Worm (Caenorhabditis elegans) whole organism, L2 larva: Measurements from ENCODE around the gene snb-6.

Source experiments
- C34F6.9 ChIP-seq: fragments of 150-350 bp; optimal IDR thresholded peaks from 2 replicates; lab custom pipeline; 2014; ENCODE audit warnings: missing biosample characterization, missing genetic modification characterization
- F13H6.1 ChIP-seq: sonication (generic microtip); optimal IDR thresholded peaks from 2 replicates; lab custom pipeline; 2016; ENCODE audit warnings: missing genetic modification characterization, missing compliant biosample characterization
- R02D3.7 ChIP-seq: fragments of 150-350 bp; optimal IDR thresholded peaks from 2 replicates; lab custom pipeline; 2014; ENCODE audit warnings: missing biosample characterization, missing genetic modification characterization
- ZK546.5 ChIP-seq: sonication (generic microtip); optimal IDR thresholded peaks from 2 replicates; lab custom pipeline; 2017; ENCODE audit warnings: missing biosample characterization, missing genetic modification characterization
- alr-1 ChIP-seq: fragments of 150-350 bp; optimal IDR thresholded peaks from 2 replicates; lab custom pipeline; 2014; ENCODE audit warnings: missing biosample characterization, missing genetic modification characterization
- aly-2 ChIP-seq: fragments of 150-350 bp; optimal IDR thresholded peaks from 2 replicates; lab custom pipeline; 2014; ENCODE audit warnings: missing biosample characterization, missing genetic modification characterization
- ceh-16 ChIP-seq: fragments of 150-350 bp; optimal IDR thresholded peaks from 2 replicates; lab custom pipeline; 2014; ENCODE audit warnings: missing biosample characterization, missing genetic modification characterization
- ceh-82 ChIP-seq: fragments of 150-350 bp; optimal IDR thresholded peaks from 2 replicates; lab custom pipeline; 2014; ENCODE audit warnings: missing biosample characterization, missing genetic modification characterization
- crh-2 ChIP-seq: sonication (generic microtip); optimal IDR thresholded peaks from 2 replicates; lab custom pipeline; 2017; ENCODE audit warnings: missing biosample characterization, missing genetic modification characterization
- dmd-4 ChIP-seq: sonication (generic microtip); optimal IDR thresholded peaks from 2 replicates; lab custom pipeline; 2017; ENCODE audit warnings: missing biosample characterization, missing genetic modification characterization
- elt-3 ChIP-seq: sonication (generic microtip); optimal IDR thresholded peaks from 2 replicates; lab custom pipeline; 2017; ENCODE audit warnings: missing biosample characterization, missing genetic modification characterization
- fos-1 ChIP-seq: fragments of 150-350 bp; optimal IDR thresholded peaks from 2 replicates; lab custom pipeline; 2014; ENCODE audit warnings: missing biosample characterization, missing genetic modification characterization
- gmeb-1 ChIP-seq: fragments of 150-350 bp; optimal IDR thresholded peaks from 2 replicates; lab custom pipeline; 2014; ENCODE audit warnings: missing biosample characterization, missing genetic modification characterization
- lin-11 ChIP-seq: fragments of 150-350 bp; sonication (generic microtip); optimal IDR thresholded peaks from 2 replicates; lab custom pipeline; 2014; ENCODE audit warnings: missing biosample characterization, missing genetic modification characterization, inconsistent platforms, mixed read lengths
- lin-13 ChIP-seq: fragments of 150-350 bp; optimal IDR thresholded peaks from 2 replicates; lab custom pipeline; 2014; ENCODE audit warnings: missing biosample characterization, missing genetic modification reagents, missing genetic modification characterization
- lin-39 ChIP-seq: fragments of 150-350 bp; optimal IDR thresholded peaks from 2 replicates; lab custom pipeline; 2014; ENCODE audit warnings: missing biosample characterization, missing genetic modification reagents, missing genetic modification characterization
- lsy-2 ChIP-seq, 2 experiments: fragments of 150-350 bp in 1 of 2; sonication (generic microtip) in 1 of 2; optimal IDR thresholded peaks; 2 replicates each; lab custom pipeline; 2014 to 2017; ENCODE audit warnings: missing biosample characterization in 2 of 2, missing genetic modification characterization in 2 of 2
- mbf-1 ChIP-seq: sonication (generic microtip); optimal IDR thresholded peaks from 2 replicates; lab custom pipeline; 2017; ENCODE audit warnings: missing biosample characterization, missing genetic modification characterization
- nhr-11 ChIP-seq: fragments of 150-350 bp; optimal IDR thresholded peaks from 2 replicates; lab custom pipeline; 2014; ENCODE audit warnings: missing biosample characterization, missing genetic modification characterization
- nhr-12 ChIP-seq: fragments of 150-350 bp; optimal IDR thresholded peaks from 2 replicates; lab custom pipeline; 2014; ENCODE audit warnings: missing biosample characterization, missing genetic modification characterization
- nhr-129 ChIP-seq: fragments of 150-350 bp; optimal IDR thresholded peaks from 2 replicates; lab custom pipeline; 2014; ENCODE audit warnings: missing biosample characterization, missing genetic modification characterization
- nhr-21 ChIP-seq: fragments of 150-350 bp; optimal IDR thresholded peaks from 2 replicates; lab custom pipeline; 2014; ENCODE audit warnings: missing biosample characterization, missing genetic modification characterization
- nhr-23 ChIP-seq: fragments of 150-350 bp; optimal IDR thresholded peaks from 2 replicates; lab custom pipeline; 2014; ENCODE audit warnings: missing biosample characterization, missing genetic modification reagents, missing genetic modification characterization
- nhr-237 ChIP-seq: fragments of 150-350 bp; optimal IDR thresholded peaks from 2 replicates; lab custom pipeline; 2014; ENCODE audit warnings: missing biosample characterization, missing genetic modification characterization
- nhr-25 ChIP-seq: fragments of 150-350 bp; sonication (generic microtip); optimal IDR thresholded peaks from 3 replicates; lab custom pipeline; 2014; ENCODE audit warnings: missing biosample characterization, missing genetic modification characterization
- nhr-6 ChIP-seq: fragments of 150-350 bp; optimal IDR thresholded peaks from 2 replicates; lab custom pipeline; 2014; ENCODE audit warnings: missing biosample characterization, missing genetic modification characterization
- peb-1 ChIP-seq: fragments of 150-350 bp; optimal IDR thresholded peaks from 2 replicates; lab custom pipeline; 2014; ENCODE audit warnings: missing biosample characterization, missing genetic modification characterization
- skn-1 ChIP-seq: sonication (generic microtip); optimal IDR thresholded peaks from 2 replicates; lab custom pipeline; 2017; ENCODE audit warnings: missing biosample characterization, missing genetic modification characterization
- sma-3 ChIP-seq: sonication (generic microtip); optimal IDR thresholded peaks from 2 replicates; lab custom pipeline; 2016; ENCODE audit warnings: missing genetic modification reagents, missing genetic modification characterization, missing compliant biosample characterization
- snpc-4 ChIP-seq: fragments of 150-350 bp; optimal IDR thresholded peaks from 2 replicates; lab custom pipeline; 2014; ENCODE audit warnings: missing biosample characterization, missing genetic modification characterization
- unc-39 ChIP-seq: fragments of 150-350 bp; optimal IDR thresholded peaks from 2 replicates; lab custom pipeline; 2014; ENCODE audit warnings: missing biosample characterization, missing genetic modification characterization
- unc-55 ChIP-seq: fragments of 150-350 bp; sonication (generic microtip); optimal IDR thresholded peaks from 3 replicates; lab custom pipeline; 2014; ENCODE audit warnings: missing biosample characterization, missing genetic modification reagents, missing genetic modification characterization
- ztf-1 ChIP-seq: fragments of 200-800 bp; sonication (Bioruptor generic); conservative IDR thresholded peaks from 2 replicates; pipeline ENCODE4 v1.3.6; 2022; ENCODE audit warnings: missing genetic modification characterization, missing compliant biosample characterization
- ztf-11 ChIP-seq: sonication (generic microtip); optimal IDR thresholded peaks from 2 replicates; lab custom pipeline; 2017; ENCODE audit warnings: missing biosample characterization, missing genetic modification characterization

snb-6 gene

DNA sequence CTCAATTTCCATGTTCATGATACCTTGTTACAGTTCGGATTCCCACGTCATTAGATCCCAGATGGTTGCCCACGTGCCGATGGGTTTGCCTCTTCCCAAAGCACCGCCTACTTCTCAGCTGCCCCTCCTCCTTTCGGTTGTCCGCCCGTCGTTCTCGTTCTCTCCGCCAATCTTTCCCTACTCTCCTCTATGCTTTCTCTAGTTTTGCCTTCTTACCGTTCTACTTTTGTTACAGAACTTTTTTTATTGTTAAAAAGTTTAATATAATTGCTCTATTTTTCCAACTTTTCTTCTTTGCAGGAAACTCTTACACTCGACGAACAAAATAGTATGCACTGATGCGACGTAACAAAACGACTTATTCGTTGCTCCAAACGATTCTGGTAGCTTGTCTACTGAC, 37.0 kb upstream of the snb-6 start, which contains the start of gene lat-1:
Gene lat-1 (plus strand): TSS at position 301 of the 400 bp plus-strand sequence.
- TF ChIP-seq fos-1 (tag; lab: Kevin White, UChicago) (no peak), nhr-6 (no peak), ztf-11 (no peak), nhr-129 (tag; lab: Kevin White, UChicago) (no peak), nhr-25 (tag; lab: Kevin White, UChicago) (no peak), dmd-4 (tag; lab: Kevin White, UChicago) (no peak), unc-39 (tag; lab: Kevin White, UChicago) (no peak), elt-3 (tag; lab: Kevin White, UChicago) (no peak), aly-2 (tag; lab: Kevin White, UChicago) (no peak), ZK546.5 (tag; lab: Kevin White, UChicago) (no peak), lin-11 (tag; lab: Kevin White, UChicago) (no peak), sma-3 (GFP tag; lab: Kevin White, UChicago) (no peak), gmeb-1 (tag; lab: Kevin White, UChicago) (no peak), ceh-16 (tag; lab: Kevin White, UChicago) (no peak), ztf-1 (GFP tag; lab: Robert Waterston, UW) (no peak), lsy-2 (tag; optimal IDR thresholded peaks at IDR 0.05; lab: Kevin White, UChicago) (no peak), nhr-21 (tag; lab: Kevin White, UChicago) (no peak)

DNA sequence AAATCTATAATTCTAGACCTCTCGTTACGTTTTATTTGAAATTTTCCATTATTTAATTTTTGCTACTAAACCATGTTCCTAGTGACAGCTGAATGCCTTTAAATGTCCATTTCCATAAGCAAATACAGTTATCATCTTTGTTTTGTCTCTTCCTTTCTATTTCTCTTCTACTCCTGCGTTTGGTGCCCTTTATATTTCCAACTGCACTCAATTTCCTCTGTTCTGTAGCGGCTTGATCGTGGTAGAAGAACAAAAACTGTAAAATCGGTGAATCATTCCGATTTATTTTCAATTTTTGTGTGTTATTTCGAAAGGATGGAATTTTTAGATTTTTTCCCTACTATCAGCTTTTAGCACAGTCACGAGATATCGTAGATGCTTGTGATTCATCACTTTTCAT, 36.4 kb upstream of the snb-6 start:
- TF ChIP-seq crh-2 (tag; lab: Kevin White, UChicago): no peak
- peak; percentile 47 for TF ChIP-seq fos-1 (tag; lab: Kevin White, UChicago)

DNA sequence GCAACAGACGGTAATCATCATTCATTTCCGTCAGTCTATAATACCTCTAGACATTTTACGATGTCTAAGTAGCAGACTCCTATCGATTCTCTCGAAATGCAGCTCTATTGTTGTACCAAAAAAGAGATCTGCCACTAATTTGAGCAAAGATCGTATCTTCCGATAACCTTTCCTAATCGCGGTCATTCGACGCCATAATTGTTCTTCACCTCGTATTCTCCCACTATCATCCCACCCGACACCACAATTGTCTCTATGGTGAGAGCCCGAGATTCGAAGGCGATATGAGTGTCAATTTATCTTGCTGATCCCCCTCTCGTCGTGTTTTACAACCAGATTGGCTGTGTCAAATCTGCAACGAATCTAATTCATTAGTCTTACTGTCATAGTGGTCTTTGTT, 35.9 kb upstream of the snb-6 start:
- TF ChIP-seq nhr-11 (tag; lab: Kevin White, UChicago) (no peak), ztf-1 (GFP tag; lab: Robert Waterston, UW) (no peak), unc-55 (GFP tag; lab: Kevin White, UChicago) (no peak), elt-3 (tag; lab: Kevin White, UChicago) (no peak), lsy-2 (tag; optimal IDR thresholded peaks at IDR 0.05; lab: Kevin White, UChicago) (no peak), F13H6.1 (tag; lab: Kevin White, UChicago) (no peak), snpc-4 (tag; lab: Kevin White, UChicago) (no peak), fos-1 (tag; lab: Kevin White, UChicago) (no peak), lin-13 (GFP tag; lab: Kevin White, UChicago) (no peak), mbf-1 (no peak), aly-2 (tag; lab: Kevin White, UChicago) (no peak)

DNA sequence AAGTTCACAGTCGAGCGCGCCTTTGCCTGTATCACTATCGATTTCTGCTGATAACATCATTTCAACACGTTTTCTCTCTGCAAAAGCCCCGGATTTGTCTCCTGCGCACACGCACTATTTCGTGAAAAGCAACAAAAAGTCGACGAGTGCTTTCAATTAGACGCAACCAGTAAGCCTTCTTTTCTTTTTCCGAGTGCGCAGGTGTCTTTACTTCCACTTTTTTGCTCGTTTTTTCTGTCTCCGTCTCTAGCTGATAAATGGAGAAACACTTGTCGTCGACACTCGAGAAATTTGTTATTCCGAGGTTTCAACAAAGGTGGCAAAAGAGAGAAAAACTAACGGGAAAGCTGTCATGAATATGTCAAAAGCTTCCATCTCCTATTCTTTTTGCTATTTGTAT, 32.1 kb upstream of the snb-6 start:
- no peak for TF ChIP-seq nhr-12
- TF ChIP-seq C34F6.9 (tag; lab: Kevin White, UChicago): peak; percentile 19
- TF ChIP-seq nhr-237: no peak
- no peak for TF ChIP-seq lsy-2 (tag; optimal IDR thresholded peaks at IDR 0.05; lab: Kevin White, UChicago)
- no peak for TF ChIP-seq R02D3.7
- no peak for TF ChIP-seq lin-39 (tag; lab: Kevin White, UChicago)
- no peak for TF ChIP-seq unc-39 (tag; lab: Kevin White, UChicago)
- TF ChIP-seq lin-13 (GFP tag; lab: Kevin White, UChicago): no peak
- TF ChIP-seq mbf-1: no peak
- TF ChIP-seq nhr-129 (tag; lab: Kevin White, UChicago): peak; percentile 8
- no peak for TF ChIP-seq ceh-82 (tag; lab: Kevin White, UChicago)
- TF ChIP-seq lin-11 (tag; lab: Kevin White, UChicago): peak; percentile 6
- TF ChIP-seq fos-1 (tag; lab: Kevin White, UChicago): no peak
- TF ChIP-seq nhr-23 (tag; lab: Kevin White, UChicago): no peak
- no peak for TF ChIP-seq sma-3 (GFP tag; lab: Kevin White, UChicago)
- TF ChIP-seq skn-1 (tag; lab: Kevin White, UChicago): no peak

DNA sequence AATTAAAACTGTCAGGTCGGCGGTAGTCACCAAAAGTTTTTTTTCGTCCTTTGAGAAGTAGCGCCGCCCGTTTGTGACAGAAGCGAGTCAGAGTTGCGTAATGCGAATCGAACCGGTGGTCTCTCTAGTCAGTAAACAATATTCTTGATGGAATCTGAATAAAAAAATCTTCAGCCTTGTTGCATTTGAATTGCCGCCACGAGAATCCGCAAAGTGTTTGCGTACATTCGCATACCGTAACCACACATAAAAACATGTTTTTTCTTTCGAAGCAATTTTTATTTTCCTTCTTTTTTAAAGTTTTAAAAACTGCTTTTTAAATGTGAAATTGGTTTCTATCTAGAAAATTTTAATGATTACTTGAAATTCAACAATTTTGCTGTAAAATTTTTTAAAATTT, 31.5 kb upstream of the snb-6 start:
- TF ChIP-seq peb-1 (tag; lab: Kevin White, UChicago) (no peak), F13H6.1 (tag; lab: Kevin White, UChicago) (no peak), alr-1 (tag; lab: Kevin White, UChicago) (no peak), lsy-2 (tag; optimal IDR thresholded peaks at IDR 0.05; lab: Kevin White, UChicago) (peak in 1 of 2 experiments; percentile 39)
